Fruit fly (Drosophila melanogaster) whole organism, embryonic: ENCODE results near the gene Ir67c.
A peak's percentile ranks its signal among the peaks of the same experiment; 100 is the strongest.

Experiments
- ATbp ChIP-seq: fragments of 200-800 bp; sonication (Bioruptor generic); optimal IDR thresholded peaks from 2 replicates; lab custom pipeline; 2017; ENCODE audit warnings: missing biosample characterization, mild to moderate bottlenecking, missing genetic modification characterization, missing genetic modification reagents
- Bgb ChIP-seq: fragments of 200-800 bp; sonication (Bioruptor generic); IDR thresholded peaks from 2 replicates; pipeline ENCODE4 v1.3.6; 2022; ENCODE audit warnings: missing biosample characterization, missing genetic modification characterization; ENCODE audit not compliant: partially characterized antibody
- CG10565 ChIP-seq: fragments of 200-800 bp; sonication (Bioruptor generic); optimal IDR thresholded peaks from 3 replicates; lab custom pipeline; 2016; ENCODE audit warnings: missing biosample characterization, mild to moderate bottlenecking, missing genetic modification characterization
- CG11504 ChIP-seq: fragments of 200-800 bp; sonication (Bioruptor generic); optimal IDR thresholded peaks from 3 replicates; lab custom pipeline; 2019; ENCODE audit warnings: missing biosample characterization, mild to moderate bottlenecking, missing genetic modification characterization, moderate library complexity
- CG11723 ChIP-seq: fragments of 200-800 bp; sonication (Bioruptor generic); optimal IDR thresholded peaks from 2 replicates; lab custom pipeline; 2017; ENCODE audit warnings: missing biosample characterization, mild to moderate bottlenecking, missing genetic modification characterization
- CG12769 ChIP-seq: fragments of 200-800 bp; sonication (Bioruptor generic); optimal IDR thresholded peaks from 2 replicates; lab custom pipeline; 2019; ENCODE audit warnings: missing biosample characterization, mild to moderate bottlenecking, missing genetic modification characterization, moderate library complexity
- CG15011 ChIP-seq: fragments of 200-800 bp; sonication (Bioruptor generic); optimal IDR thresholded peaks from 3 replicates; lab custom pipeline; 2018; ENCODE audit warnings: missing biosample characterization, mild to moderate bottlenecking, missing genetic modification characterization
- CG1647 ChIP-seq: fragments of 200-800 bp; sonication (Bioruptor generic); optimal IDR thresholded peaks from 3 replicates; lab custom pipeline; 2016; ENCODE audit warnings: missing biosample characterization, missing genetic modification characterization
- CG18619 ChIP-seq: fragments of 200-800 bp; sonication (Bioruptor generic); optimal IDR thresholded peaks from 3 replicates; lab custom pipeline; 2017; ENCODE audit warnings: missing biosample characterization, mild to moderate bottlenecking, missing genetic modification characterization
- CG2199 ChIP-seq: fragments of 200-800 bp; sonication (Bioruptor generic); IDR thresholded peaks from 3 replicates; pipeline ENCODE4 v1.3.6; 2022; ENCODE audit warnings: missing biosample characterization, missing genetic modification characterization
- CG31365 ChIP-seq: fragments of 200-800 bp; sonication (Bioruptor generic); optimal IDR thresholded peaks from 2 replicates; lab custom pipeline; 2018; ENCODE audit warnings: missing biosample characterization, mild to moderate bottlenecking, missing genetic modification characterization
- CG33213 ChIP-seq: fragments of 200-800 bp; sonication (Bioruptor generic); optimal IDR thresholded peaks from 3 replicates; lab custom pipeline; 2016; ENCODE audit warnings: missing biosample characterization, missing genetic modification characterization
- CG34422 ChIP-seq: fragments of 200-800 bp; sonication (Bioruptor generic); IDR thresholded peaks from 3 replicates; pipeline ENCODE4 v1.3.6; 2022; ENCODE audit warnings: missing biosample characterization, missing genetic modification characterization
- CG4404 ChIP-seq: fragments of 200-800 bp; sonication (Bioruptor generic); IDR thresholded peaks from 2 replicates; pipeline ENCODE4 v1.3.6; 2022; ENCODE audit warnings: missing biosample characterization, missing genetic modification characterization
- CG6791 ChIP-seq: fragments of 200-800 bp; sonication (Bioruptor generic); IDR thresholded peaks from 3 replicates; pipeline ENCODE4 v1.3.6; 2022; ENCODE audit warnings: missing biosample characterization, missing genetic modification characterization; ENCODE audit not compliant: partially characterized antibody
- CG8281 ChIP-seq: fragments of 200-800 bp; sonication (Bioruptor generic); optimal IDR thresholded peaks from 2 replicates; lab custom pipeline; 2018; ENCODE audit warnings: missing biosample characterization, mild to moderate bottlenecking, missing genetic modification characterization, moderate library complexity
- CG8388 ChIP-seq: fragments of 200-800 bp; sonication (Bioruptor generic); optimal IDR thresholded peaks from 2 replicates; lab custom pipeline; 2019; ENCODE audit warnings: missing biosample characterization, mild to moderate bottlenecking, missing genetic modification characterization, moderate library complexity
- CG8478 ChIP-seq: fragments of >200 bp; optimal IDR thresholded peaks from 2 replicates; lab custom pipeline; 2018
- CG9609 ChIP-seq: fragments of 200-800 bp; sonication (Bioruptor generic); optimal IDR thresholded peaks from 3 replicates; lab custom pipeline; 2016; ENCODE audit warnings: missing biosample characterization, missing genetic modification characterization
- Camta ChIP-seq: fragments of 200-800 bp; sonication (Bioruptor generic); optimal IDR thresholded peaks from 2 replicates; lab custom pipeline; 2016; ENCODE audit warnings: missing biosample characterization, missing genetic modification characterization
- Doc3 ChIP-seq: fragments of 200-800 bp; sonication (Bioruptor generic); IDR thresholded peaks from 3 replicates; pipeline ENCODE4 v1.3.6; 2022; ENCODE audit warnings: missing biosample characterization, missing genetic modification characterization; ENCODE audit not compliant: partially characterized antibody
- Drgx ChIP-seq: fragments of 200-800 bp; sonication (Bioruptor generic); IDR thresholded peaks from 2 replicates; pipeline ENCODE4 v1.3.6; 2022; ENCODE audit warnings: missing biosample characterization, missing genetic modification characterization
- Fer2 ChIP-seq: fragments of 200-800 bp; sonication (Bioruptor generic); optimal IDR thresholded peaks from 2 replicates; lab custom pipeline; 2018; ENCODE audit warnings: missing biosample characterization, mild to moderate bottlenecking, missing genetic modification characterization, moderate library complexity
- H15 ChIP-seq: fragments of 200-800 bp; sonication (Bioruptor generic); IDR thresholded peaks from 3 replicates; pipeline ENCODE4 v1.3.6; 2022; ENCODE audit warnings: missing biosample characterization, missing genetic modification characterization
- HLHmδ ChIP-seq: fragments of 200-800 bp; sonication (Bioruptor generic); optimal IDR thresholded peaks from 2 replicates; lab custom pipeline; 2018; ENCODE audit warnings: missing biosample characterization, mild to moderate bottlenecking, missing genetic modification characterization, moderate library complexity
- Hey ChIP-seq: fragments of 200-800 bp; sonication (Bioruptor generic); optimal IDR thresholded peaks from 3 replicates; lab custom pipeline; 2018; ENCODE audit warnings: missing biosample characterization, mild to moderate bottlenecking, missing genetic modification characterization
- Mrtf ChIP-seq: fragments of 200-800 bp; sonication (Bioruptor generic); IDR thresholded peaks from 3 replicates; pipeline ENCODE4 v1.3.6; 2022; ENCODE audit warnings: missing biosample characterization, missing genetic modification characterization
- NC2β ChIP-seq: fragments of 200-800 bp; sonication (Bioruptor generic); optimal IDR thresholded peaks from 2 replicates; lab custom pipeline; 2016; ENCODE audit warnings: missing biosample characterization, missing genetic modification characterization
- Nf-YB ChIP-seq: fragments of 200-800 bp; sonication (Bioruptor generic); optimal IDR thresholded peaks from 3 replicates; lab custom pipeline; 2019; ENCODE audit warnings: missing biosample characterization, mild to moderate bottlenecking, missing genetic modification characterization, moderate library complexity
- Rx ChIP-seq: fragments of 200-800 bp; sonication (Bioruptor generic); IDR thresholded peaks from 2 replicates; pipeline ENCODE4 v1.3.6; 2022; ENCODE audit warnings: missing biosample characterization, missing genetic modification characterization
- Six4 ChIP-seq: fragments of 200-800 bp; sonication (Bioruptor generic); optimal IDR thresholded peaks from 2 replicates; lab custom pipeline; 2016; ENCODE audit warnings: missing biosample characterization, missing genetic modification characterization
- Xrp1 ChIP-seq: fragments of 200-800 bp; sonication (Bioruptor generic); IDR thresholded peaks from 2 replicates; pipeline ENCODE4 v1.3.6; 2022; ENCODE audit warnings: missing biosample characterization, missing genetic modification characterization
- ap ChIP-seq: fragments of 200-800 bp; sonication (Bioruptor generic); IDR thresholded peaks from 2 replicates; pipeline ENCODE4 v1.3.6; 2022; ENCODE audit warnings: missing biosample characterization, missing genetic modification characterization
- chinmo ChIP-seq: fragments of 200-800 bp; sonication (Bioruptor generic); IDR thresholded peaks from 4 replicates; pipeline ENCODE4 v1.3.6; 2022; ENCODE audit warnings: missing biosample characterization, missing genetic modification characterization; ENCODE audit not compliant: partially characterized antibody
- fd96Cb ChIP-seq: fragments of 200-800 bp; sonication (Bioruptor generic); optimal IDR thresholded peaks from 2 replicates; lab custom pipeline; 2018; ENCODE audit warnings: missing biosample characterization, mild to moderate bottlenecking, missing genetic modification characterization, moderate library complexity
- ftz-f1 ChIP-seq: fragments of 200-800 bp; sonication (Bioruptor generic); optimal IDR thresholded peaks from 2 replicates; lab custom pipeline; 2016; ENCODE audit warnings: missing biosample characterization, missing genetic modification characterization
- fu2 ChIP-seq: fragments of 200-800 bp; sonication (Bioruptor generic); optimal IDR thresholded peaks from 2 replicates; lab custom pipeline; 2016; ENCODE audit warnings: missing biosample characterization, missing genetic modification characterization
- gce ChIP-seq: fragments of 200-800 bp; sonication (Bioruptor generic); IDR thresholded peaks from 3 replicates; pipeline ENCODE4 v1.3.6; 2022; ENCODE audit warnings: missing biosample characterization, missing genetic modification characterization
- gcm ChIP-seq: fragments of 200-800 bp; sonication (Bioruptor generic); optimal IDR thresholded peaks from 2 replicates; lab custom pipeline; 2019; ENCODE audit warnings: missing biosample characterization, mild to moderate bottlenecking, missing genetic modification characterization, moderate library complexity
- grau ChIP-seq: fragments of 200-800 bp; optimal IDR thresholded peaks from 3 replicates; lab custom pipeline; 2019; ENCODE audit warnings: missing biosample characterization, mild to moderate bottlenecking, missing genetic modification characterization, moderate library complexity
- grn ChIP-seq: fragments of 200-800 bp; sonication (Bioruptor generic); optimal IDR thresholded peaks from 3 replicates; lab custom pipeline; 2017; ENCODE audit warnings: missing biosample characterization, missing genetic modification characterization
- hkb ChIP-seq, 2 experiments: fragments of 200-800 bp in 1 of 2; fragments of >200 bp in 1 of 2; sonication (Bioruptor generic) in 1 of 2; IDR thresholded peaks in 1 of 2; optimal IDR thresholded peaks in 1 of 2; 2 replicates each; pipeline versions ENCODE4 v1.3.6 to Lab custom; 2017 to 2022; ENCODE audit warnings: missing biosample characterization in 1 of 2, missing genetic modification characterization in 1 of 2
- lmd ChIP-seq: fragments of 200-800 bp; sonication (Bioruptor generic); IDR thresholded peaks from 2 replicates; pipeline ENCODE4 v1.3.6; 2022; ENCODE audit warnings: missing biosample characterization, missing genetic modification characterization
- luna ChIP-seq: fragments of 200-800 bp; sonication (Bioruptor generic); optimal IDR thresholded peaks from 2 replicates; lab custom pipeline; 2016; ENCODE audit warnings: missing biosample characterization, missing genetic modification characterization
- nom ChIP-seq: fragments of 200-800 bp; sonication (Bioruptor generic); optimal IDR thresholded peaks from 2 replicates; lab custom pipeline; 2017; ENCODE audit warnings: missing biosample characterization, missing genetic modification characterization, mild to moderate bottlenecking, moderate library complexity, missing genetic modification reagents
- onecut ChIP-seq: fragments of 200-800 bp; sonication (Bioruptor generic); IDR thresholded peaks from 2 replicates; pipeline ENCODE4 v1.3.6; 2022; ENCODE audit warnings: missing biosample characterization, missing genetic modification characterization
- otp ChIP-seq: fragments of 200-800 bp; sonication (Bioruptor generic); IDR thresholded peaks from 3 replicates; pipeline ENCODE4, ENCODE4 v1.3.6; 2022; ENCODE audit warnings: missing biosample characterization, missing genetic modification characterization
- pnt ChIP-seq: fragments of 200-800 bp; sonication (Bioruptor generic); optimal IDR thresholded peaks from 3 replicates; lab custom pipeline; 2016; ENCODE audit warnings: missing biosample characterization, missing genetic modification characterization
- pros ChIP-seq: fragments of 200-800 bp; sonication (Bioruptor generic); optimal IDR thresholded peaks from 3 replicates; lab custom pipeline; 2019; ENCODE audit warnings: missing biosample characterization, mild to moderate bottlenecking, missing genetic modification characterization, moderate library complexity
- sqz ChIP-seq: fragments of 200-800 bp; sonication (Bioruptor generic); optimal IDR thresholded peaks from 3 replicates; lab custom pipeline; 2018; ENCODE audit warnings: missing biosample characterization, mild to moderate bottlenecking, missing genetic modification characterization

Ir67c gene

dm6 chr3L:10442486-10442885 lies 8.6 kb upstream of the Ir67c start:
- TF ChIP-seq CG15011 (GFP tag; lab: Kevin White, UChicago) (no peak), Nf-YB (GFP tag; lab: Kevin White, UChicago) (no peak), CG10565 (no peak), onecut (peak; percentile 44; the same call in 1 of the 2 replicates), grn (GFP tag; lab: Kevin White, UChicago) (peak; percentile 62), Fer2 (tag; lab: Kevin White, UChicago) (no peak), Hey (tag; lab: Kevin White, UChicago) (no peak), Six4 (no peak), fd96Cb (tag; lab: Kevin White, UChicago) (no peak), HLHmδ (GFP tag; lab: Kevin White, UChicago) (no peak), luna (no peak), CG12769 (peak; percentile 12), hkb (optimal IDR thresholded peaks at IDR 0.05; lab: Kevin White, UChicago) (no peak), hkb (GFP tag; IDR thresholded peaks at IDR 0.05; lab: Robert Waterston, UW) (no peak), sqz (GFP tag; lab: Kevin White, UChicago) (peak; percentile 15), CG31365 (no peak), ftz-f1 (GFP tag; lab: Kevin White, UChicago) (peak; percentile 7), chinmo (0 out of 4 replicates have a peak, but pooled peaks have one; percentile 44), CG8281 (tag; lab: Kevin White, UChicago) (peak; percentile 54), Bgb (GFP tag; lab: Robert Waterston, UW) (no peak), CG2199 (0 out of 3 replicates have a peak, but pooled peaks have one; percentile 14), CG6791 (no peak), gce (GFP tag; lab: Robert Waterston, UW) (0 out of 3 replicates have a peak, but pooled peaks have one; percentile 10)

- TF ChIP-seq ap, result no peak
- TF ChIP-seq CG9609 (GFP tag; lab: Kevin White, UChicago), result no peak
- peak; percentile 44; the same call in 1 of the 2 replicates for TF ChIP-seq Drgx (GFP tag; lab: Robert Waterston, UW)
- TF ChIP-seq Rx (GFP tag; lab: Robert Waterston, UW), result no peak
- TF ChIP-seq CG34422, result no peak
- peak; percentile 57 for TF ChIP-seq CG11504
- TF ChIP-seq fu2, result no peak
- no peak for TF ChIP-seq lmd (GFP tag; lab: Robert Waterston, UW)
- no peak for TF ChIP-seq Doc3 (GFP tag; lab: Robert Waterston, UW)
- TF ChIP-seq, all 482 proteins: peak for 2
Observed at dm6 chr3L:10440488-10440887, 6.6 kb upstream of the Ir67c start.

DNA sequence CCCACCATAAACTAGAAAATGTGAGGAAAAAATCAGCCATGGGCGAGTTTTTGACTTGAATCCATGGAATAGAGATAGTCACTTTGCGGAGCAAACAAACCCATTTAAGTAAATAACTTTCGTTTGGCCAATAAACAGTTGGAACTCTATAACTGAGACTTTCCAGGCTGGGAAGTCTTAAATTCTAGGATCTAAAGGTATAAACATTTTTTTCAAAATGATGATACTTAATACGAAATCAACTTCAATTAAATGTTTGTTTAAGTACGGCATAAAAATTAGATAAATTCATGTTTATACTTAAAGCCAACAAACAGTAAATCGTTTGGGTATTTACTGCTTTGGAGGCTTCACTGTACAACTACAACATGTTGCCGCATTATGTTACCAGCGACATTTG lies 6.0 kb upstream of the Ir67c start:
- TF ChIP-seq grau (peak; percentile 28), luna (no peak), otp (GFP tag; lab: Robert Waterston, UW) (no peak), Xrp1 (no peak), CG4404 (GFP tag; lab: Robert Waterston, UW) (no peak), CG11504 (peak; percentile 60), Camta (GFP tag; lab: Kevin White, UChicago) (no peak), CG8388 (GFP tag; lab: Kevin White, UChicago) (no peak), CG11723 (no peak), CG33213 (GFP tag; lab: Kevin White, UChicago) (no peak), H15 (GFP tag; lab: Robert Waterston, UW) (no peak), Nf-YB (GFP tag; lab: Kevin White, UChicago) (no peak), ATbp (GFP tag; lab: Kevin White, UChicago) (no peak), pnt (GFP tag; lab: Kevin White, UChicago) (no peak), pros (GFP tag; lab: Kevin White, UChicago) (no peak), nom (GFP tag; lab: Kevin White, UChicago) (no peak), gcm (GFP tag; lab: Kevin White, UChicago) (no peak), NC2β (GFP tag; lab: Kevin White, UChicago) (no peak), CG8478 (lab: Kevin White, UChicago) (no peak), CG1647 (GFP tag; lab: Kevin White, UChicago) (no peak), Mrtf (GFP tag; lab: Robert Waterston, UW) (no peak), CG18619 (GFP tag; lab: Kevin White, UChicago) (no peak)
